Worm (Caenorhabditis elegans): ENCODE measurements around the gene scl-20.

DNA sequence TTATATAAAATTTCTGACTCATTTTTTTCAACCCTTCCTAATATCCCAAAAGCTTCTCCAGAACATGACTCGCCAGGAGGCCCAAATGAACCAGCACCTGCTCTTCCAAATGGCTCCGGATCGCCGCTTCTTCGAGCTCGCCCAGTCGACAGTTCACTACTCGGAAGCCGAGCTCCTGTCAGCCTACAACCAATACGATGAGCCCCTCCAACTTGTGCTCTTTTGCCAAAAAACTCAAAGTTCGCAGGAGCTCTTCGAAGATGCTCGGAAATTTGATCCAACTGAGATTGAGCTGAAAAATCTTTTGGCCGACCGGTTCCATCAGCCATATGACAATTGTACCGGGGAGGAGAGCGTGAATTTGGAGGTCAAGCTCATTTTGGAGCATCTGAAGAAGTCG lies 38.8 kb downstream of the scl-20 start:
- TF ChIP-seq zim-3 (tag; optimal IDR thresholded peaks at IDR 0.05): no peak
- no peak for TF ChIP-seq ama-1 (optimal IDR thresholded peaks at IDR 0.05)
- no peak for TF ChIP-seq ama-1 (GFP tag; optimal IDR thresholded peaks at IDR 0.05)
- no peak for TF ChIP-seq dpff-1 (tag; optimal IDR thresholded peaks at IDR 0.05)
- no peak for TF ChIP-seq mes-4 (tag; optimal IDR thresholded peaks at IDR 0.05)
